Worm (Caenorhabditis elegans) whole organism, L1 larva: ENCODE measurements around the gene C25D7.15.

ENCODE experiments used
- ama-1 ChIP-seq: fragments of 150-350 bp; optimal IDR thresholded peaks from 2 replicates; lab custom pipeline; 2014
- zag-1 ChIP-seq: fragments of 150-350 bp; optimal IDR thresholded peaks from 2 replicates; lab custom pipeline; 2014; ENCODE audit warnings: missing biosample characterization, missing genetic modification characterization

- TF ChIP-seq ama-1 (lab: Kevin White, UChicago) (no peak), zag-1 (no peak)
Observed at ce11 chrV:15072738-15073137, 13.1 kb downstream of the C25D7.15 start.
